Worm (Caenorhabditis elegans): ENCODE results near the gene ubc-24.

- TF ChIP-seq repo-1 (tag; optimal IDR thresholded peaks at IDR 0.05) (no peak), attf-5 (GFP tag; optimal IDR thresholded peaks at IDR 0.05) (no peak), let-607 (tag; optimal IDR thresholded peaks at IDR 0.05) (no peak), F57C9.4 (tag; optimal IDR thresholded peaks at IDR 0.05) (no peak), nhr-179 (tag; optimal IDR thresholded peaks at IDR 0.05) (no peak), nhr-90 (tag; optimal IDR thresholded peaks at IDR 0.05) (no peak), chd-7 (tag; optimal IDR thresholded peaks at IDR 0.05) (no peak), Y79H2A.3 (GFP tag; conservative IDR thresholded peaks at IDR 0.05) (no peak), lsl-1 (GFP tag; optimal IDR thresholded peaks at IDR 0.05) (no peak), ztf-28 (GFP tag; IDR thresholded peaks at IDR 0.05) (no peak), egl-18 (GFP tag; IDR thresholded peaks at IDR 0.05) (no peak)
These were observed 45.3 kb downstream of the ubc-24 start for ce11 chrII:8450750-8451149.

All from whole organism, young adult.